Worm (Caenorhabditis elegans) whole organism, mixed stage, embryonic: Measurements from ENCODE around the gene fbxb-108.

Experiments
- M03D4.4 ChIP-seq: sonication (generic microtip); optimal IDR thresholded peaks from 2 replicates; lab custom pipeline; 2017; ENCODE audit warnings: mild to moderate bottlenecking, missing genetic modification characterization, missing compliant biosample characterization
- bed-3 ChIP-seq: fragments of 200-800 bp; sonication (Bioruptor generic); optimal IDR thresholded peaks from 3 replicates; lab custom pipeline; 2018; ENCODE audit warnings: mild to moderate bottlenecking, missing genetic modification characterization, moderate library complexity, missing compliant biosample characterization
- blmp-1 ChIP-seq: fragments of 150-350 bp; optimal IDR thresholded peaks from 2 replicates; lab custom pipeline; 2014; ENCODE audit warnings: missing biosample characterization, missing genetic modification characterization
- ceh-39 ChIP-seq: fragments of 150-350 bp; optimal IDR thresholded peaks from 2 replicates; lab custom pipeline; 2014; ENCODE audit warnings: missing biosample characterization, missing genetic modification characterization
- ceh-43 ChIP-seq: fragments of 200-800 bp; sonication (Bioruptor generic); optimal IDR thresholded peaks from 2 replicates; lab custom pipeline; 2018; ENCODE audit warnings: mild to moderate bottlenecking, missing genetic modification characterization, moderate library complexity, missing compliant biosample characterization
- ceh-83 ChIP-seq: fragments of 200-800 bp; sonication (Bioruptor generic); optimal IDR thresholded peaks from 2 replicates; lab custom pipeline; 2018; ENCODE audit warnings: mild to moderate bottlenecking, missing genetic modification characterization, missing compliant biosample characterization
- ces-1 ChIP-seq: fragments of 150-350 bp; optimal IDR thresholded peaks from 2 replicates; lab custom pipeline; 2014; ENCODE audit warnings: missing biosample characterization, missing genetic modification reagents, missing genetic modification characterization
- drap-1 ChIP-seq: fragments of 200-800 bp; sonication (Bioruptor generic); optimal IDR thresholded peaks from 3 replicates; lab custom pipeline; 2018; ENCODE audit warnings: mild to moderate bottlenecking, missing genetic modification characterization, missing compliant biosample characterization
- elt-1 ChIP-seq: sonication (generic microtip); optimal IDR thresholded peaks from 2 replicates; lab custom pipeline; 2017; ENCODE audit warnings: missing genetic modification characterization, mild to moderate bottlenecking, missing compliant biosample characterization, antibody characterized with exemption, moderate library complexity, borderline replicate concordance; ENCODE audit not compliant: insufficient read depth
- elt-3 ChIP-seq: fragments of 150-350 bp; optimal IDR thresholded peaks from 2 replicates; lab custom pipeline; 2014; ENCODE audit warnings: missing biosample characterization, missing genetic modification characterization
- flh-1 ChIP-seq: fragments of 200-800 bp; sonication (Bioruptor generic); optimal IDR thresholded peaks from 2 replicates; lab custom pipeline; 2018; ENCODE audit warnings: mild to moderate bottlenecking, missing genetic modification characterization, moderate library complexity, missing compliant biosample characterization
- ham-2 ChIP-seq: fragments of 200-800 bp; sonication (Bioruptor generic); optimal IDR thresholded peaks from 2 replicates; lab custom pipeline; 2018; ENCODE audit warnings: mild to moderate bottlenecking, missing genetic modification characterization, missing compliant biosample characterization
- hlh-1 ChIP-seq: fragments of 150-350 bp; optimal IDR thresholded peaks from 2 replicates; lab custom pipeline; 2014; ENCODE audit warnings: missing biosample characterization, missing genetic modification reagents, missing genetic modification characterization
- lin-13 ChIP-seq: fragments of 150-350 bp; optimal IDR thresholded peaks from 2 replicates; lab custom pipeline; 2014; ENCODE audit warnings: missing biosample characterization, missing genetic modification characterization
- lsy-2 ChIP-seq: fragments of 150-350 bp; optimal IDR thresholded peaks from 2 replicates; lab custom pipeline; 2014; ENCODE audit warnings: missing biosample characterization, missing genetic modification characterization
- mab-5 ChIP-seq: fragments of 150-350 bp; optimal IDR thresholded peaks from 2 replicates; lab custom pipeline; 2014; ENCODE audit warnings: missing biosample characterization, missing genetic modification characterization
- mep-1 ChIP-seq: fragments of 150-350 bp; optimal IDR thresholded peaks from 2 replicates; lab custom pipeline; 2017; ENCODE audit warnings: missing biosample characterization, missing genetic modification reagents, missing genetic modification characterization, inconsistent platforms
- mls-2 ChIP-seq: sonication (generic microtip); optimal IDR thresholded peaks from 2 replicates; lab custom pipeline; 2016; ENCODE audit warnings: mild to moderate bottlenecking, missing genetic modification characterization, moderate library complexity, missing compliant biosample characterization
- nhr-12 ChIP-seq: fragments of 150-350 bp; optimal IDR thresholded peaks from 2 replicates; lab custom pipeline; 2014; ENCODE audit warnings: missing biosample characterization, missing genetic modification characterization
- nhr-2 ChIP-seq: fragments of 150-350 bp; optimal IDR thresholded peaks from 2 replicates; lab custom pipeline; 2014; ENCODE audit warnings: missing biosample characterization, missing genetic modification characterization
- nhr-237 ChIP-seq: fragments of 150-350 bp; optimal IDR thresholded peaks from 2 replicates; lab custom pipeline; 2014; ENCODE audit warnings: missing biosample characterization, missing genetic modification characterization
- nhr-28 ChIP-seq: fragments of 150-350 bp; optimal IDR thresholded peaks from 2 replicates; lab custom pipeline; 2014; ENCODE audit warnings: missing biosample characterization, missing genetic modification characterization
- sptf-1 ChIP-seq: sonication (generic microtip); optimal IDR thresholded peaks from 2 replicates; lab custom pipeline; 2017; ENCODE audit warnings: mild to moderate bottlenecking, missing genetic modification characterization, moderate library complexity, missing compliant biosample characterization
- tbx-8 ChIP-seq: fragments of 200-800 bp; sonication (Bioruptor generic); optimal IDR thresholded peaks from 2 replicates; lab custom pipeline; 2018; ENCODE audit warnings: mild to moderate bottlenecking, missing genetic modification characterization, moderate library complexity, missing compliant biosample characterization
- unc-120 ChIP-seq: sonication (generic microtip); optimal IDR thresholded peaks from 2 replicates; lab custom pipeline; 2017; ENCODE audit warnings: missing genetic modification characterization, missing compliant biosample characterization; ENCODE audit not compliant: poor library complexity, severe bottlenecking
- unc-39 ChIP-seq: fragments of 150-350 bp; optimal IDR thresholded peaks from 2 replicates; lab custom pipeline; 2014; ENCODE audit warnings: missing biosample characterization, missing genetic modification characterization
- unc-62 ChIP-seq: fragments of 150-350 bp; optimal IDR thresholded peaks from 2 replicates; lab custom pipeline; 2014; ENCODE audit warnings: missing biosample characterization, missing genetic modification reagents, missing genetic modification characterization
- zip-8 ChIP-seq: fragments of 150-350 bp; optimal IDR thresholded peaks from 2 replicates; lab custom pipeline; 2014; ENCODE audit warnings: missing biosample characterization, missing genetic modification characterization
- ztf-11 ChIP-seq: fragments of 150-350 bp; optimal IDR thresholded peaks from 2 replicates; lab custom pipeline; 2014; ENCODE audit warnings: missing biosample characterization, missing genetic modification characterization

Gene fbxb-108

DNA sequence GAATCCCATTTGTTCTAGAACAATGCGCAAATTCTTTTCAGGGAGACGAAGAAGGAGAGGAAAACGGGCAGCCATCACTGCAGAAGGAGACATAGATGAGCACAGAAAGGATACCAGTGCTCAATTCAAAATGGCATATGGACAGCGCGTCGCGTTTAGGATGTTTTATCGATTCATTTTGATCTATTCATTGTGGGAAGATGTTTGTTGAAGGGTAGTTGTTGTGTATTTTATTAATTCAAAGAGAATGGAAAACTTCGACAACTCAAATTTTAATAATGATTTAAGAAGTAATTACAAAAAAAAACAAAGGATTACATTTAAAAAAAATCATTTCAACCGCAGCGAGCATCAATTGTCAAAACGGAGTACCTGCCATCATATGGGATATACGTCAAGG lies 7.4 kb downstream of the fbxb-108 start, which contains the start of gene sdz-10:
Gene sdz-10 (minus strand): TSS at position 101 of the 400 bp plus-strand sequence.
- no peak for TF ChIP-seq blmp-1 (tag; lab: Kevin White, UChicago)
- peak; percentile 18 for TF ChIP-seq ceh-39 (tag; lab: Kevin White, UChicago)

DNA sequence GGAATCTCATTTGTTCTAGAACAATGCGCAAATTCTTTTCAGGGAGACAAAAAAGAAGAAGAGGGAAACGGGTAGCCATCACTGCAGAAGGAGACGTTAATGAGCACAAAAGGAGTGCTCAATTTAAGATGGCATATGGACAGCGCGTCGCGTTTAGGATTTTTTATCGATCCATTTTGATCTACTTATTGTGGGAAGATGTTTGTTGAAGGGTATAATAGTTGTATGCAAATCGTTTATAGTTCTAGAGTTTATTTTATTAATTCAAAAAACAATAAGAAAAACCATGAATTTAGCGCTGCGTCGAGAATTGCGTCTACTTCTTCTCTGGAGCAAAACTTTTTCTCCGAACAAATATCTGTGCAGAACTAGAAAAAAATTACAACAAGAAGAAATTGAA lies 8.8 kb downstream of the fbxb-108 start, which contains the start of gene sdz-9:
Gene sdz-9 (minus strand): TSS at position 101 of the 400 bp plus-strand sequence.
- TF ChIP-seq lsy-2 (tag; lab: Kevin White, UChicago) (no peak), elt-3 (tag; lab: Kevin White, UChicago) (no peak), elt-1 (tag; lab: Kevin White, UChicago) (no peak), lin-13 (tag; lab: Kevin White, UChicago) (no peak), mep-1 (tag; lab: Kevin White, UChicago) (no peak), ham-2 (GFP tag; lab: Kevin White, UChicago) (no peak), flh-1 (GFP tag; lab: Kevin White, UChicago) (no peak), ceh-43 (no peak), hlh-1 (tag; lab: Kevin White, UChicago) (no peak)

ce11 chrII:2774904-2775303 lies 10.1 kb downstream of the fbxb-108 start, which contains the start of gene fbxb-111:
TSS of gene fbxb-111 (minus strand) at chrII:2775004.
- TF ChIP-seq mep-1 (tag; lab: Kevin White, UChicago) = no peak
- no peak for TF ChIP-seq flh-1 (GFP tag; lab: Kevin White, UChicago)
- TF ChIP-seq bed-3 (GFP tag; lab: Kevin White, UChicago) = no peak
- TF ChIP-seq tbx-8 (GFP tag; lab: Kevin White, UChicago) = no peak
- TF ChIP-seq nhr-12 (tag; lab: Kevin White, UChicago) = no peak
- no peak for TF ChIP-seq zip-8 (tag; lab: Kevin White, UChicago)
- TF ChIP-seq unc-39 (tag; lab: Kevin White, UChicago) = no peak
- TF ChIP-seq hlh-1 (tag; lab: Kevin White, UChicago) = no peak
- no peak for TF ChIP-seq elt-3 (tag; lab: Kevin White, UChicago)
- TF ChIP-seq drap-1 (GFP tag; lab: Kevin White, UChicago) = no peak
- TF ChIP-seq ces-1 (GFP tag; lab: Kevin White, UChicago) = no peak
- TF ChIP-seq ceh-39 (tag; lab: Kevin White, UChicago) = no peak
- TF ChIP-seq M03D4.4 (tag; lab: Kevin White, UChicago) = no peak
- no peak for TF ChIP-seq ztf-11 (tag; lab: Kevin White, UChicago)
- TF ChIP-seq nhr-2 (tag; lab: Kevin White, UChicago) = no peak
- TF ChIP-seq nhr-28 = no peak
- TF ChIP-seq sptf-1 (tag; lab: Kevin White, UChicago) = no peak
- TF ChIP-seq ceh-43 = no peak

DNA sequence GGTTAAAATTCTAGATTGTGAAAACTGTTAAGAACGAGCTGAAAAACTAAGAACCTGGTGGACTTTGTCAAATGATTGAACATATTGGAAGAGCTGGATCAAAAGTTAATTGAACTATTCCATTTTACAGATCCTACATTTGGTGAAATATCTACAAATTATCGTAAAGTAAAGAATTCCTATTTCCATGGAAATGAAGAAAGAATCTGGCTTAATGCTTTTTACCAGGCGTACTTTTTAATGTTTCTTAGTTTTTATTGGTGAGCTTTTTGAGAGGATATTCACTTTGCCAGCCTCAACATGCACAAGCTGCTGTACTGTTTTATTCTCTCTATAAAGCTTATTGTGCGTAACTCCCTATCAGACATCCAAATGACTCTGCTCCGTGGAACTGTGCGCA lies 13.1 kb downstream of the fbxb-108 start, which contains the start of gene F08D12.4:
Gene F08D12.4 (plus strand): TSS at position 301 of the 400 bp plus-strand sequence.
- TF ChIP-seq lsy-2 (tag; lab: Kevin White, UChicago) (no peak), sptf-1 (tag; lab: Kevin White, UChicago) (no peak), nhr-12 (tag; lab: Kevin White, UChicago) (no peak), ces-1 (GFP tag; lab: Kevin White, UChicago) (no peak)

DNA sequence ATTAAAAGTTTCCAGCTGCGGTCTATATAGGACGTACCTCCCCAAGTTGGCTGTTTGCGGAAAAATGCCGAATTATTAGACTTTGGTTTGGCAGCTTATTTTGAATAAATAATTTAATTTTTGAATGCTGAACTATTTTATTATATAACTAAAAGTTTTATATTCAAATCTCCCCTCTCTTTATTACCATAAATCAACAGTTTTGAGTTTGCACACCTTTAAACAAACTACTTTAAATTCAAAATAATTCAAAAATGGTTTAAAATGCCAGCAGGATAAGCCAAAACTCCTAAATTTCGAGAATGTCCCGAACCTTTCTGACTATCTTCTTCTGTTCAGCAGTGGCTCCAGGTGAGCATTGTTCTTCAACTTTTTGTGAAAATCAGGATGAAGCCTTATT lies 14.5 kb downstream of the fbxb-108 start, which contains the start of gene F08D12.3:
Gene F08D12.3 (plus strand): TSS at position 301 of the 400 bp plus-strand sequence.
- TF ChIP-seq blmp-1 (tag; lab: Kevin White, UChicago) (no peak), ceh-43 (no peak), nhr-237 (tag; lab: Kevin White, UChicago) (no peak), mab-5 (tag; lab: Kevin White, UChicago) (no peak), ztf-11 (tag; lab: Kevin White, UChicago) (no peak), lin-13 (tag; lab: Kevin White, UChicago) (no peak), ceh-39 (tag; lab: Kevin White, UChicago) (no peak), nhr-12 (tag; lab: Kevin White, UChicago) (no peak), elt-1 (tag; lab: Kevin White, UChicago) (no peak), ceh-83 (GFP tag; lab: Kevin White, UChicago) (no peak), mls-2 (tag; lab: Kevin White, UChicago) (no peak), lsy-2 (tag; lab: Kevin White, UChicago) (no peak), unc-120 (tag; lab: Kevin White, UChicago) (no peak), unc-39 (tag; lab: Kevin White, UChicago) (no peak), M03D4.4 (tag; lab: Kevin White, UChicago) (no peak), flh-1 (GFP tag; lab: Kevin White, UChicago) (no peak), unc-62 (no peak), ham-2 (GFP tag; lab: Kevin White, UChicago) (no peak)
